Worm (Caenorhabditis elegans): ENCODE results near the gene glr-4.

Gene glr-4

DNA sequence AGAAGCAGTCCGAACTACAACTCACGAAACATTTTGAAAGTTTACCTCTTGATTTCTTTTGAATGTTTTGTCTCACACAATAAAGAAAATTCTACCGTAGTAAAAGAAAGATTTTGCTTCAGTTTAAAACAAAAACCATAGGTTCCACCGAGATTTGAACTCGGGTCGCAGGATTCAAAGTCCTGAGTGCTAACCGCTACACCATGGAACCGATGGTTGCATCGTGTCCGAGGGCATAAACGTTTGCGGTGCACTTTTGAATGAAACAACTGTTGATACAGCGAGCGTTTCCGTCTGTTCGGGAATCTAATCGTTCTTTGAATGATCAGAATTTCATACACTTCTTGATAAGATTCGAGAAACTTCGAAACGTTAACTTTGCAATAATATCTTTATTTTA lies 37.3 kb downstream of the glr-4 start:
- TF ChIP-seq Y95B8A.8 (GFP tag; IDR thresholded peaks at IDR 0.05): 0 out of 2 replicates have a peak, but pooled peaks have one; percentile 10
- no peak for TF ChIP-seq T07F8.4 (tag; optimal IDR thresholded peaks at IDR 0.05)
- TF ChIP-seq tlf-1 (GFP tag; optimal IDR thresholded peaks at IDR 0.05): peak; percentile 39
- TF ChIP-seq ceh-100 (GFP tag; IDR thresholded peaks at IDR 0.05): peak; percentile 62
- TF ChIP-seq F37B4.10 (GFP tag; IDR thresholded peaks at IDR 0.05): 0 out of 2 replicates have a peak, but pooled peaks have one; percentile 71
- TF ChIP-seq hsf-1 (GFP tag; IDR thresholded peaks at IDR 0.05): peak; percentile 72
- no peak for TF ChIP-seq lir-1 (GFP tag; conservative IDR thresholded peaks at IDR 0.05)
- peak; percentile 25 for TF ChIP-seq mxl-1 (tag; optimal IDR thresholded peaks at IDR 0.05)
- TF ChIP-seq unc-130 (GFP tag; optimal IDR thresholded peaks at IDR 0.05): peak; percentile 35
- no peak for TF ChIP-seq lag-1 (GFP tag; IDR thresholded peaks at IDR 0.05)
- peak; percentile 32; the same call in 1 of the 2 replicates for TF ChIP-seq rcor-1 (GFP tag; IDR thresholded peaks at IDR 0.05)
- TF ChIP-seq B0336.3 (GFP tag; IDR thresholded peaks at IDR 0.05): peak; percentile 23; the same call in 1 of the 2 replicates
- peak; percentile 74 for TF ChIP-seq rpc-1 (optimal IDR thresholded peaks at IDR 0.05)
- TF ChIP-seq rpc-1 (tag; optimal IDR thresholded peaks at IDR 0.05): peak; percentile 90
- no peak for TF ChIP-seq F23B12.7 (tag; optimal IDR thresholded peaks at IDR 0.05; ENCODE audit: insufficient read depth)
- no peak for TF ChIP-seq C06A6.2 (GFP tag; conservative IDR thresholded peaks at IDR 0.05)
- TF ChIP-seq sdz-38 (tag; optimal IDR thresholded peaks at IDR 0.05): no peak
- TF ChIP-seq tbp1 (GFP tag; optimal IDR thresholded peaks at IDR 0.05): peak; percentile 92
- peak; percentile 53 for TF ChIP-seq snpc-4 (GFP tag; optimal IDR thresholded peaks at IDR 0.05)
- TF ChIP-seq snpc-4 (tag; optimal IDR thresholded peaks at IDR 0.05): peak in 2 of 4 experiments; percentile 13 to 63
- no peak for TF ChIP-seq ccch-3 (GFP tag; optimal IDR thresholded peaks at IDR 0.05)
- peak; percentile 57 for TF ChIP-seq madf-8 (GFP tag; conservative IDR thresholded peaks at IDR 0.05)
- TF ChIP-seq egl-18 (GFP tag; IDR thresholded peaks at IDR 0.05): no peak
- peak; percentile 17 for TF ChIP-seq ztf-26 (tag; optimal IDR thresholded peaks at IDR 0.05)
- peak; percentile 59 for TF ChIP-seq mcd-1 (GFP tag; IDR thresholded peaks at IDR 0.05)
- TF ChIP-seq ets-4 (GFP tag; optimal IDR thresholded peaks at IDR 0.05): no peak
- no peak for TF ChIP-seq Y67H2A.10 (GFP tag; conservative IDR thresholded peaks at IDR 0.05)
- TF ChIP-seq akir-1 (GFP tag; optimal IDR thresholded peaks at IDR 0.05): no peak
- TF ChIP-seq Y53G8AR.9 (GFP tag; conservative IDR thresholded peaks at IDR 0.05): peak; percentile 63; the same call in 1 of the 2 replicates
- TF ChIP-seq attf-3 (GFP tag; conservative IDR thresholded peaks at IDR 0.05): no peak
- TF ChIP-seq chd-7 (tag; optimal IDR thresholded peaks at IDR 0.05): peak; percentile 51
- TF ChIP-seq nhr-90 (tag; optimal IDR thresholded peaks at IDR 0.05): peak; percentile 68
- no peak for TF ChIP-seq egrh-3 (GFP tag; IDR thresholded peaks at IDR 0.05)
- peak; percentile 60 for TF ChIP-seq lin-40 (tag; optimal IDR thresholded peaks at IDR 0.05)
- no peak for TF ChIP-seq nfya-1 (tag; optimal IDR thresholded peaks at IDR 0.05; ENCODE audit: borderline replicate concordance, insufficient read depth)
- 0 out of 2 replicates have a peak, but pooled peaks have one; percentile 48 for TF ChIP-seq C17E4.6 (GFP tag; IDR thresholded peaks at IDR 0.05)
- TF ChIP-seq ceh-79 (tag; optimal IDR thresholded peaks at IDR 0.05): peak; percentile 54
- no peak; the same call in 1 of the 2 replicates for TF ChIP-seq K11D2.4 (GFP tag; IDR thresholded peaks at IDR 0.05)
- TF ChIP-seq aptf-3 (GFP tag; IDR thresholded peaks at IDR 0.05): 0 out of 2 replicates have a peak, but pooled peaks have one; percentile 42
- peak; percentile 8 for TF ChIP-seq mes-4 (tag; optimal IDR thresholded peaks at IDR 0.05)
- TF ChIP-seq tbx-9 (tag; optimal IDR thresholded peaks at IDR 0.05; ENCODE audit: borderline replicate concordance): no peak
- TF ChIP-seq gei-17 (GFP tag; optimal IDR thresholded peaks at IDR 0.05): no peak
- no peak for TF ChIP-seq hmg-20 (GFP tag; IDR thresholded peaks at IDR 0.05)
- TF ChIP-seq ama-1 (optimal IDR thresholded peaks at IDR 0.05): no peak
- TF ChIP-seq ama-1 (GFP tag; optimal IDR thresholded peaks at IDR 0.05): peak in 1 of 2 experiments; percentile 31
- TF ChIP-seq pha-4 (tag; optimal IDR thresholded peaks at IDR 0.05): no peak
- peak; percentile 79 for TF ChIP-seq him-1 (tag; optimal IDR thresholded peaks at IDR 0.05)
- TF ChIP-seq madf-10 (tag; optimal IDR thresholded peaks at IDR 0.05): peak; percentile 54
- TF ChIP-seq ztf-3 (GFP tag; optimal IDR thresholded peaks at IDR 0.05): peak; percentile 59
- TF ChIP-seq repo-1 (tag; optimal IDR thresholded peaks at IDR 0.05): peak; percentile 81
